Fruit fly (Drosophila melanogaster): Measurements from ENCODE around the gene LysS.

- no peak for TF ChIP-seq Sox102F (GFP tag; optimal IDR thresholded peaks at IDR 0.05)
- no peak for TF ChIP-seq CG32006 (GFP tag; optimal IDR thresholded peaks at IDR 0.05)
- TF ChIP-seq lz (GFP tag; optimal IDR thresholded peaks at IDR 0.05), result no peak
- TF ChIP-seq CG11902 (GFP tag; optimal IDR thresholded peaks at IDR 0.05), result no peak
These were observed 31.5 kb upstream of the LysS start, which contains the start of gene Aplip1 for dm6 chr3L:1195868-1196552.

Data from whole organism, prepupa.